3 worm cellular contexts compared by ENCODE assay signal in the genomic region with DNA sequence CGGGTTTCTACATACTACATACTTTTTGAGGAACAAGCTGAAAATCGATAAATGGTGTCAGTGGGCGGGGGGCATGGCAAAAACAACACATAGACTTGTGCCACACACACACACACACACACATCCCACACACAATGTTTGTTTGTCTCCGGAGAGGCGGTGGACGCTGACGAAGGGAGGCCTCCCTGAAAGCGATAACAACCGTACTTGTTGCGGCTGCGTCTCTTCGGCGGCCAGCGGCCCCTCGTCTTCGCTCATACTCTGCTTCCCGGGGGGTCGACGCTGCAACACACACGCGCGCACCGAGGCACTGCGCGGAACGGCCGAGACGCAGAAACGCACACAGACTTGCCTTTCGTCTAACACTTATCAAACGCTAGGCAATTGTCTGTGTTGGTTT.
TF ChIP-seq lines count a peak whose summit lies in the region.

No protein-coding gene starts in this region.

TF ChIP-seq in whole organism, L1 larva, 84 proteins besides CTCF, POLR2A, EP300 and RAD21 (continued from another document and continues in another):
- TF ChIP-seq nhr-71 (tag; optimal IDR thresholded peaks at IDR 0.05; lab: Kevin White, UChicago) = peak; percentile 74
- TF ChIP-seq lin-14 (GFP tag; optimal IDR thresholded peaks at IDR 0.05; lab: Kevin White, UChicago) = peak; percentile 92
- peak; percentile 78 for TF ChIP-seq skn-1 (tag; optimal IDR thresholded peaks at IDR 0.05; lab: Kevin White, UChicago)
- TF ChIP-seq sup-37 (GFP tag; optimal IDR thresholded peaks at IDR 0.05; lab: Kevin White, UChicago) = peak; percentile 8
- no peak for TF ChIP-seq C34B4.2 (tag; optimal IDR thresholded peaks at IDR 0.05; lab: Kevin White, UChicago)
- peak; percentile 62 for TF ChIP-seq rnt-1 (tag; optimal IDR thresholded peaks at IDR 0.05; lab: Kevin White, UChicago)
- TF ChIP-seq ama-1 (optimal IDR thresholded peaks at IDR 0.05; lab: Kevin White, UChicago) = no peak
- TF ChIP-seq Y116A8C.19 (tag; optimal IDR thresholded peaks at IDR 0.05; lab: Kevin White, UChicago; ENCODE audit: borderline replicate concordance) = no peak
- TF ChIP-seq snpc-4 (tag; optimal IDR thresholded peaks at IDR 0.05; lab: Kevin White, UChicago) = peak; percentile 46
- TF ChIP-seq aha-1 (tag; optimal IDR thresholded peaks at IDR 0.05; lab: Kevin White, UChicago) = no peak
- TF ChIP-seq lsy-2 (tag; optimal IDR thresholded peaks at IDR 0.05; lab: Kevin White, UChicago) = peak; percentile 1 to 50
- TF ChIP-seq elt-2 (tag; optimal IDR thresholded peaks at IDR 0.05; lab: Kevin White, UChicago) = peak; percentile 60
- TF ChIP-seq elt-3 (tag; optimal IDR thresholded peaks at IDR 0.05; lab: Kevin White, UChicago) = peak in 1 of 6 experiments; percentile 0
- TF ChIP-seq aly-2 (tag; optimal IDR thresholded peaks at IDR 0.05; lab: Kevin White, UChicago) = no peak
- peak; percentile 9 to 74 (median 59) for TF ChIP-seq ceh-82 (tag; optimal IDR thresholded peaks at IDR 0.05; lab: Kevin White, UChicago)
- peak; percentile 42 for TF ChIP-seq fkh-8 (tag; optimal IDR thresholded peaks at IDR 0.05; lab: Kevin White, UChicago)
- 0 out of 2 replicates have a peak, but pooled peaks have one; percentile 14 for TF ChIP-seq mab-9 (GFP tag; IDR thresholded peaks at IDR 0.05; lab: Robert Waterston, UW)
- TF ChIP-seq zip-4 (GFP tag; optimal IDR thresholded peaks at IDR 0.05; lab: Kevin White, UChicago) = no peak
- peak; percentile 36 for TF ChIP-seq C16A3.4 (tag; optimal IDR thresholded peaks at IDR 0.05; lab: Kevin White, UChicago)
- TF ChIP-seq lin-15B (tag; optimal IDR thresholded peaks at IDR 0.05; lab: Kevin White, UChicago) = no peak
- peak; percentile 14 to 25 for TF ChIP-seq efl-1 (optimal IDR thresholded peaks at IDR 0.05; lab: Kevin White, UChicago)
- peak in 1 of 2 experiments; percentile 69 for TF ChIP-seq efl-1 (GFP tag; optimal IDR thresholded peaks at IDR 0.05 in 1 of 2; lab: Kevin White, UChicago)
- TF ChIP-seq swsn-7 (tag; optimal IDR thresholded peaks at IDR 0.05; lab: Kevin White, UChicago) = peak; percentile 42
- peak; percentile 67 for TF ChIP-seq tbx-2 (tag; optimal IDR thresholded peaks at IDR 0.05; lab: Kevin White, UChicago)
- TF ChIP-seq snu-23 (GFP tag; optimal IDR thresholded peaks at IDR 0.05; lab: Kevin White, UChicago) = peak; percentile 64
- TF ChIP-seq ceh-8 (GFP tag; optimal IDR thresholded peaks at IDR 0.05; lab: Kevin White, UChicago) = peak; percentile 47
- no peak for TF ChIP-seq lin-39 (tag; optimal IDR thresholded peaks at IDR 0.05; lab: Kevin White, UChicago)
- TF ChIP-seq xbp-1 (tag; optimal IDR thresholded peaks at IDR 0.05; lab: Kevin White, UChicago) = peak; percentile 22
- no peak for TF ChIP-seq lin-13 (GFP tag; optimal IDR thresholded peaks at IDR 0.05; lab: Kevin White, UChicago)
- no peak for TF ChIP-seq ceh-63 (GFP tag; optimal IDR thresholded peaks at IDR 0.05; lab: Kevin White, UChicago)
- TF ChIP-seq fkh-4 (tag; optimal IDR thresholded peaks at IDR 0.05; lab: Kevin White, UChicago; ENCODE audit: borderline replicate concordance) = no peak
- TF ChIP-seq blmp-1 (tag; optimal IDR thresholded peaks at IDR 0.05; lab: Kevin White, UChicago) = no peak
- TF ChIP-seq ces-1 (GFP tag; optimal IDR thresholded peaks at IDR 0.05; lab: Kevin White, UChicago) = no peak
- TF ChIP-seq ztf-11 (tag; optimal IDR thresholded peaks at IDR 0.05; lab: Kevin White, UChicago) = peak in 1 of 2 experiments; percentile 10
- TF ChIP-seq vab-15 (tag; optimal IDR thresholded peaks at IDR 0.05; lab: Kevin White, UChicago) = no peak
- TF ChIP-seq nhr-19 (GFP tag; conservative IDR thresholded peaks at IDR 0.05; lab: Robert Waterston, UW) = peak; percentile 45
- peak; percentile 58 for TF ChIP-seq nhr-90 (tag; optimal IDR thresholded peaks at IDR 0.05; lab: Kevin White, UChicago; ENCODE audit: poor library complexity)
- TF ChIP-seq zag-1 (tag; optimal IDR thresholded peaks at IDR 0.05; lab: Kevin White, UChicago) = no peak
- TF ChIP-seq unc-98 (GFP tag; IDR thresholded peaks at IDR 0.05; lab: Robert Waterston, UW) = no peak
- TF ChIP-seq hpl-2 (GFP tag; optimal IDR thresholded peaks at IDR 0.05; lab: Kevin White, UChicago) = peak; percentile 3
- TF ChIP-seq lin-35 (GFP tag; optimal IDR thresholded peaks at IDR 0.05; lab: Kevin White, UChicago) = peak; percentile 22 to 54
- peak; percentile 79 for TF ChIP-seq nhr-85 (tag; lab: Kevin White, UChicago)

TF ChIP-seq in whole organism, L3 larva, 47 proteins besides CTCF, POLR2A, EP300 and RAD21 (continued from another document):
- TF ChIP-seq R02D3.7 (tag; optimal IDR thresholded peaks at IDR 0.05; lab: Kevin White, UChicago) (no peak), unc-62 (GFP tag; optimal IDR thresholded peaks at IDR 0.05; lab: Kevin White, UChicago) (no peak), nfya-1 (tag; optimal IDR thresholded peaks at IDR 0.05; lab: Kevin White, UChicago; ENCODE audit: insufficient read depth) (peak; percentile 59), eor-1 (tag; optimal IDR thresholded peaks at IDR 0.05; lab: Kevin White, UChicago) (no peak), fkh-10 (GFP tag; optimal IDR thresholded peaks at IDR 0.05; lab: Kevin White, UChicago) (no peak), mdl-1 (tag; optimal IDR thresholded peaks at IDR 0.05; lab: Kevin White, UChicago) (peak; percentile 58)

TF ChIP-seq in whole organism, young adult, 124 proteins besides CTCF, POLR2A, EP300 and RAD21 (continued from another document):
- TF ChIP-seq sptf-2 (GFP tag; optimal IDR thresholded peaks at IDR 0.05; lab: Kevin White, UChicago) = no peak
- peak; percentile 58 for TF ChIP-seq ceh-27 (GFP tag; optimal IDR thresholded peaks at IDR 0.05; lab: Kevin White, UChicago)
- TF ChIP-seq F23B12.7 (tag; optimal IDR thresholded peaks at IDR 0.05; lab: Kevin White, UChicago; ENCODE audit: insufficient read depth) = peak; percentile 21
- TF ChIP-seq lir-1 (GFP tag; conservative IDR thresholded peaks at IDR 0.05; lab: Robert Waterston, UW) = no peak; the same call in 1 of the 2 replicates
- 0 out of 2 replicates have a peak, but pooled peaks have one; percentile 10 for TF ChIP-seq pbrm-1 (GFP tag; IDR thresholded peaks at IDR 0.05; lab: Robert Waterston, UW)
- no peak for TF ChIP-seq attf-3 (GFP tag; conservative IDR thresholded peaks at IDR 0.05; lab: Robert Waterston, UW)
- TF ChIP-seq K12H6.12 (tag; optimal IDR thresholded peaks at IDR 0.05; lab: Kevin White, UChicago) = peak; percentile 69
- no peak for TF ChIP-seq unc-62 (GFP tag; optimal IDR thresholded peaks at IDR 0.05; lab: Kevin White, UChicago)
- TF ChIP-seq lin-26 (GFP tag; IDR thresholded peaks at IDR 0.05; lab: Robert Waterston, UW) = 0 out of 2 replicates have a peak, but pooled peaks have one; percentile 10
- no peak for TF ChIP-seq F22D6.2 (tag; optimal IDR thresholded peaks at IDR 0.05; lab: Kevin White, UChicago)
- peak; percentile 71 for TF ChIP-seq gei-17 (GFP tag; optimal IDR thresholded peaks at IDR 0.05; lab: Kevin White, UChicago)
- peak; percentile 13 for TF ChIP-seq ztf-26 (tag; optimal IDR thresholded peaks at IDR 0.05; lab: Kevin White, UChicago)
- TF ChIP-seq rec-8 (tag; optimal IDR thresholded peaks at IDR 0.05; lab: Kevin White, UChicago) = no peak
- TF ChIP-seq ztf-22 (GFP tag; optimal IDR thresholded peaks at IDR 0.05; lab: Kevin White, UChicago) = peak; percentile 10
- TF ChIP-seq lin-35 (GFP tag; optimal IDR thresholded peaks at IDR 0.05; lab: Kevin White, UChicago) = no peak
- TF ChIP-seq ets-4 (GFP tag; optimal IDR thresholded peaks at IDR 0.05; lab: Kevin White, UChicago) = peak; percentile 67
- TF ChIP-seq madf-6 (GFP tag; IDR thresholded peaks at IDR 0.05; lab: Robert Waterston, UW) = no peak; the same call in 1 of the 2 replicates
- TF ChIP-seq cebp-1 (GFP tag; IDR thresholded peaks at IDR 0.05; lab: Robert Waterston, UW) = peak; percentile 42; the same call in 1 of the 2 replicates
- peak; percentile 80 for TF ChIP-seq cebp-1 (tag; optimal IDR thresholded peaks at IDR 0.05; lab: Kevin White, UChicago)
- TF ChIP-seq lin-40 (tag; optimal IDR thresholded peaks at IDR 0.05; lab: Kevin White, UChicago) = peak; percentile 46
- no peak for TF ChIP-seq fkh-3 (tag; optimal IDR thresholded peaks at IDR 0.05; lab: Kevin White, UChicago)
